Worm (Caenorhabditis elegans): ENCODE measurements around the gene eef-1G.
A peak's percentile ranks its signal among the peaks of the same experiment; 100 is the strongest.

The eef-1G gene

ce11 chrV:10915922-10916321 is 49.6 kb upstream of the eef-1G start:
- TF ChIP-seq elt-2 (tag; optimal IDR thresholded peaks at IDR 0.05) (no peak), syd-9 (tag; optimal IDR thresholded peaks at IDR 0.05) (no peak), pha-2 (tag; optimal IDR thresholded peaks at IDR 0.05) (no peak), ceh-18 (tag; optimal IDR thresholded peaks at IDR 0.05) (peak; percentile 2), tbx-7 (tag; optimal IDR thresholded peaks at IDR 0.05) (no peak)

DNA sequence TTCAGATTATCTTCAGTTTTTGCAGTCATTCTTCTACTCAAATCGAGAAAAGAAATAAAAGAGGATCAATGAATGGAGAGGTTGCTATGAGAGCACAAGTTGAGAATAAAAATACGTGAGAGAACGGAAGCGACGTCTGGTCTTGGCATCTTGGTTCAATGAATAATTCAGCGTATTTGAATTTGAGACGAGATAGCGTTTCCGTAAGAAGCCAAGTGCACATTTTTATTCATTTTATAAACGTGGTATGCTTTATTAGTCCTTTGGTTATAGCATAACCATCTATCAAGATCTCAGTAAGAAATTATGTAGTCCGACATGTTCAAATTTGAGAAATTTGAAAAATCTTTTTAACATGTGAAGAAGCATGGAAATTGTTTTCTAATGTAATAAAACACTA is 47.1 kb upstream of the eef-1G start, which contains the start of gene F58B4.2:
TSS of gene F58B4.2 (minus strand) at position 101 of the 400 bp plus-strand sequence.
- TF ChIP-seq elt-2 (tag; optimal IDR thresholded peaks at IDR 0.05): no peak
- TF ChIP-seq ceh-2 (tag; optimal IDR thresholded peaks at IDR 0.05): no peak
- TF ChIP-seq nhr-232 (tag; optimal IDR thresholded peaks at IDR 0.05): no peak

DNA sequence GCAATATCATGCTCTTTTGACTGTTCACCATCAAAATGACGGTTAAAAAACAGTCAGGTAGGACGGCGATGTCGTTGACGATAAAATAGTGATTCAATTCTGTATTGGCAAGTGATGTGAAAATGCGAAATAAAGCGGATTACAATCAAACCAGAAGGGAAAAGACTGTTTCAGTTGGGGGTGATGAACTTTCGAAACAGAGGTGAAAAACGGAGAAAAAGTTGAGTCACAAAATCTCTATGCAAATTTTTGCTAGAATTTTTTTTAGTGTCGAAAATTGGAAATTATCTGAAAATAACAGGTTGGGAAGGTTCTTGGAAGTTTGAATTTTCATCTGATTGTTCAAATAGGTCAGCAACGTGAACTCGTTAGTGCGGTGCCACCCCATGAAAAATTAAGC is 43.8 kb upstream of the eef-1G start, which contains the start of gene nas-31:
TSS of gene nas-31 (minus strand) at position 101 of the 400 bp plus-strand sequence.
- no peak for TF ChIP-seq npax-4 (tag; optimal IDR thresholded peaks at IDR 0.05)
- TF ChIP-seq ama-1 (optimal IDR thresholded peaks at IDR 0.05): no peak
- no peak for TF ChIP-seq pat-9 (tag; optimal IDR thresholded peaks at IDR 0.05)
- no peak for TF ChIP-seq ttx-3 (tag; optimal IDR thresholded peaks at IDR 0.05)
- no peak for TF ChIP-seq unc-86 (tag; optimal IDR thresholded peaks at IDR 0.05)
- TF ChIP-seq unc-3 (GFP tag; conservative IDR thresholded peaks at IDR 0.05): no peak
- TF ChIP-seq unc-3 (tag; optimal IDR thresholded peaks at IDR 0.05): no peak
- TF ChIP-seq ceh-22 (tag; optimal IDR thresholded peaks at IDR 0.05): no peak
- TF ChIP-seq F13H6.1 (tag; optimal IDR thresholded peaks at IDR 0.05): no peak
- no peak for TF ChIP-seq ceh-14 (tag; optimal IDR thresholded peaks at IDR 0.05)
- TF ChIP-seq rnt-1 (tag; optimal IDR thresholded peaks at IDR 0.05): no peak
- no peak for TF ChIP-seq tbx-7 (tag; optimal IDR thresholded peaks at IDR 0.05)
- TF ChIP-seq pqm-1 (tag; optimal IDR thresholded peaks at IDR 0.05): no peak
- no peak for TF ChIP-seq ref-2 (tag; optimal IDR thresholded peaks at IDR 0.05)
- no peak for TF ChIP-seq C08G9.2 (tag; optimal IDR thresholded peaks at IDR 0.05)
- no peak for TF ChIP-seq dmd-4 (tag; optimal IDR thresholded peaks at IDR 0.05; ENCODE audit: borderline replicate concordance)
- TF ChIP-seq elt-2 (tag; optimal IDR thresholded peaks at IDR 0.05): no peak
- no peak for TF ChIP-seq ets-4 (tag; optimal IDR thresholded peaks at IDR 0.05)
- no peak for TF ChIP-seq K09A11.1 (tag; optimal IDR thresholded peaks at IDR 0.05; ENCODE audit: insufficient read depth)
- TF ChIP-seq ceh-31 (tag; optimal IDR thresholded peaks at IDR 0.05): no peak
- TF ChIP-seq nhr-232 (tag; optimal IDR thresholded peaks at IDR 0.05): no peak

DNA sequence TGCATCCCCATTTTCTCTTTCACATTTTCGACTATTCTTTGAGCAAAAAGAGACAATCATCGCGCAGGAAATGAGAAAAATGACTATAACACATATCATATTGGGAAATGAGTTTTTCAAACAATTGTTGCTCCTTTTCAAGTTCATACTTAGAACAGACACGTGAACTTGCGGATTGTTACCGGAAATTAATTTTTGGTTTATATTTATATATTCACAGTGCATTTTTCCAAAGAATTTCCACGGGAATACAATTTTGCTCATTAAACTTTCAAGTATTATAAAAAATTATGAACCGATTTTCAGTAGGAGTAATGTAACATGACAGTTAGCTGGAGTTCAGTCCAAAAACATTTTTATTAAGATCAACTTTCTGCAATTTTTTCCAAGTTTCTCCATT is 42.3 kb upstream of the eef-1G start, which contains the start of gene F58B4.7:
TSS of gene F58B4.7 (minus strand) at position 101 of the 400 bp plus-strand sequence.
- TF ChIP-seq pag-3 (tag; optimal IDR thresholded peaks at IDR 0.05; ENCODE audit: borderline replicate concordance): no peak
- no peak for TF ChIP-seq T23F11.4 (GFP tag; optimal IDR thresholded peaks at IDR 0.05)
- TF ChIP-seq madf-2 (tag; optimal IDR thresholded peaks at IDR 0.05): no peak
- TF ChIP-seq Y22D7AL.16 (tag; optimal IDR thresholded peaks at IDR 0.05): no peak
- TF ChIP-seq F13H6.1 (tag; optimal IDR thresholded peaks at IDR 0.05): no peak
- TF ChIP-seq ceh-18 (tag; optimal IDR thresholded peaks at IDR 0.05): no peak
- no peak for TF ChIP-seq sdc-2 (tag; optimal IDR thresholded peaks at IDR 0.05)
- TF ChIP-seq pqm-1 (tag; optimal IDR thresholded peaks at IDR 0.05): no peak
- no peak for TF ChIP-seq dve-1 (tag; optimal IDR thresholded peaks at IDR 0.05)
- TF ChIP-seq pat-9 (tag; optimal IDR thresholded peaks at IDR 0.05): no peak
- no peak for TF ChIP-seq lin-11 (tag; optimal IDR thresholded peaks at IDR 0.05)

- TF ChIP-seq pat-9 (tag; optimal IDR thresholded peaks at IDR 0.05) (no peak), ceh-34 (tag; optimal IDR thresholded peaks at IDR 0.05) (no peak), tbx-2 (tag; optimal IDR thresholded peaks at IDR 0.05) (no peak), pha-4 (tag; optimal IDR thresholded peaks at IDR 0.05) (no peak), ceh-30 (tag; optimal IDR thresholded peaks at IDR 0.05) (no peak), ahr-1 (tag; optimal IDR thresholded peaks at IDR 0.05) (no peak), ttx-3 (tag; optimal IDR thresholded peaks at IDR 0.05) (no peak), ref-2 (tag; optimal IDR thresholded peaks at IDR 0.05) (no peak), sox-4 (tag; optimal IDR thresholded peaks at IDR 0.05) (no peak), odd-2 (tag; optimal IDR thresholded peaks at IDR 0.05) (no peak), ceh-48 (tag; optimal IDR thresholded peaks at IDR 0.05) (no peak), pqm-1 (tag; optimal IDR thresholded peaks at IDR 0.05) (no peak), ets-4 (tag; optimal IDR thresholded peaks at IDR 0.05) (no peak), T23F11.4 (GFP tag; optimal IDR thresholded peaks at IDR 0.05) (no peak), ceh-18 (tag; optimal IDR thresholded peaks at IDR 0.05) (no peak), unc-42 (tag; optimal IDR thresholded peaks at IDR 0.05) (no peak), hlh-8 (tag; optimal IDR thresholded peaks at IDR 0.05) (no peak), F13H6.1 (tag; optimal IDR thresholded peaks at IDR 0.05) (no peak)
These were observed 40.8 kb upstream of the eef-1G start, which contains the start of gene F58B4.6 for ce11 chrV:10924731-10925130. Gene F58B4.6 (plus strand): TSS chrV:10925031.

Data from whole organism, late embryonic.